Worm (Caenorhabditis elegans) whole organism, late embryonic: ENCODE measurements around the gene rpl-11.2.

Experiments used
- C08G9.2 ChIP-seq: sonication (generic microtip); optimal IDR thresholded peaks from 2 replicates; lab custom pipeline; 2016; ENCODE audit warnings: mild to moderate bottlenecking, missing genetic modification characterization, moderate library complexity, missing compliant biosample characterization
- F13H6.1 ChIP-seq: sonication (generic microtip); optimal IDR thresholded peaks from 2 replicates; lab custom pipeline; 2016; ENCODE audit warnings: missing genetic modification characterization, missing compliant biosample characterization
- K02D7.2 ChIP-seq: sonication (generic microtip); optimal IDR thresholded peaks from 2 replicates; lab custom pipeline; 2017; ENCODE audit warnings: mild to moderate bottlenecking, missing genetic modification characterization, missing compliant biosample characterization
- K09A11.1 ChIP-seq: sonication (generic microtip); optimal IDR thresholded peaks from 2 replicates; lab custom pipeline; 2017; ENCODE audit warnings: antibody characterized with exemption, mild to moderate bottlenecking, missing genetic modification characterization, missing compliant biosample characterization; ENCODE audit not compliant: insufficient read depth
- T23F11.4 ChIP-seq: fragments of 200-800 bp; sonication (Bioruptor generic); optimal IDR thresholded peaks from 2 replicates; lab custom pipeline; 2018; ENCODE audit warnings: mild to moderate bottlenecking, missing genetic modification characterization, missing compliant biosample characterization
- ahr-1 ChIP-seq: sonication (generic microtip); optimal IDR thresholded peaks from 2 replicates; lab custom pipeline; 2016; ENCODE audit warnings: missing genetic modification characterization, missing compliant biosample characterization
- ama-1 ChIP-seq: fragments of 150-350 bp; optimal IDR thresholded peaks from 2 replicates; lab custom pipeline; 2014
- ceh-14 ChIP-seq: sonication (generic microtip); optimal IDR thresholded peaks from 2 replicates; lab custom pipeline; 2016; ENCODE audit warnings: missing genotype, missing genetic modification characterization, missing compliant biosample characterization
- ceh-2 ChIP-seq: sonication (generic microtip); optimal IDR thresholded peaks from 2 replicates; lab custom pipeline; 2016; ENCODE audit warnings: missing genotype, missing genetic modification characterization, missing compliant biosample characterization
- ceh-22 ChIP-seq: sonication (generic microtip); optimal IDR thresholded peaks from 2 replicates; lab custom pipeline; 2017; ENCODE audit warnings: missing biosample characterization, missing genetic modification characterization
- ceh-24 ChIP-seq: sonication (generic microtip); optimal IDR thresholded peaks from 2 replicates; lab custom pipeline; 2016; ENCODE audit warnings: mild to moderate bottlenecking, missing genetic modification characterization, missing compliant biosample characterization
- ceh-30 ChIP-seq: fragments of 150-350 bp; optimal IDR thresholded peaks from 2 replicates; lab custom pipeline; 2014; ENCODE audit warnings: missing biosample characterization, missing genetic modification characterization
- ceh-31 ChIP-seq: sonication (generic microtip); optimal IDR thresholded peaks from 2 replicates; lab custom pipeline; 2016; ENCODE audit warnings: missing genetic modification characterization, missing compliant biosample characterization
- ceh-45 ChIP-seq: fragments of 200-800 bp; sonication (Bioruptor generic); IDR thresholded peaks from 2 replicates; pipeline ENCODE4 v1.3.6; 2022; ENCODE audit warnings: missing genetic modification reagents, missing genetic modification characterization, missing compliant biosample characterization
- ceh-48 ChIP-seq: sonication (generic microtip); optimal IDR thresholded peaks from 2 replicates; lab custom pipeline; 2016; ENCODE audit warnings: missing genetic modification characterization, inconsistent platforms, missing compliant biosample characterization
- ceh-6 ChIP-seq: fragments of 200-800 bp; sonication (Bioruptor generic); optimal IDR thresholded peaks from 2 replicates; lab custom pipeline; 2018; ENCODE audit warnings: mild to moderate bottlenecking, missing genetic modification characterization, missing compliant biosample characterization
- che-1 ChIP-seq: sonication (generic microtip); optimal IDR thresholded peaks from 2 replicates; lab custom pipeline; 2016; ENCODE audit warnings: mild to moderate bottlenecking, missing genetic modification characterization, missing compliant biosample characterization
- elt-2 ChIP-seq: sonication (generic microtip); optimal IDR thresholded peaks from 2 replicates; lab custom pipeline; 2016; ENCODE audit warnings: missing genetic modification reagents, missing genetic modification characterization, missing compliant biosample characterization
- elt-4 ChIP-seq: sonication (generic microtip); optimal IDR thresholded peaks from 2 replicates; lab custom pipeline; 2016; ENCODE audit warnings: missing genetic modification characterization, missing compliant biosample characterization
- ets-4 ChIP-seq: sonication (generic microtip); optimal IDR thresholded peaks from 2 replicates; lab custom pipeline; 2016; ENCODE audit warnings: missing genetic modification characterization, missing compliant biosample characterization
- eyg-1 ChIP-seq: sonication (generic microtip); optimal IDR thresholded peaks from 2 replicates; lab custom pipeline; 2016; ENCODE audit warnings: missing genotype, missing genetic modification characterization, missing compliant biosample characterization
- fax-1 ChIP-seq: sonication (generic microtip); optimal IDR thresholded peaks from 2 replicates; lab custom pipeline; 2016; ENCODE audit warnings: missing genotype, missing genetic modification characterization, missing compliant biosample characterization
- fkh-10 ChIP-seq: fragments of 150-350 bp; optimal IDR thresholded peaks from 2 replicates; lab custom pipeline; 2014; ENCODE audit warnings: missing biosample characterization, missing genetic modification reagents, missing genetic modification characterization
- fkh-6 ChIP-seq: sonication (generic microtip); optimal IDR thresholded peaks from 2 replicates; lab custom pipeline; 2016; ENCODE audit warnings: missing genetic modification characterization, missing compliant biosample characterization
- hlh-15 ChIP-seq: sonication (generic microtip); optimal IDR thresholded peaks from 2 replicates; lab custom pipeline; 2016; ENCODE audit warnings: missing genetic modification characterization, missing compliant biosample characterization
- hlh-30 ChIP-seq: sonication (generic microtip); optimal IDR thresholded peaks from 2 replicates; lab custom pipeline; 2017; ENCODE audit warnings: antibody characterized with exemption, missing genetic modification characterization, missing compliant biosample characterization; ENCODE audit not compliant: insufficient read depth
- hlh-6 ChIP-seq: sonication (generic microtip); optimal IDR thresholded peaks from 2 replicates; lab custom pipeline; 2016; ENCODE audit warnings: missing genotype, missing genetic modification characterization, missing compliant biosample characterization
- hlh-8 ChIP-seq: sonication (generic microtip); optimal IDR thresholded peaks from 2 replicates; lab custom pipeline; 2016; ENCODE audit warnings: missing genotype, missing genetic modification characterization, missing compliant biosample characterization
- lin-11 ChIP-seq: fragments of 200-800 bp; sonication (Bioruptor generic); optimal IDR thresholded peaks from 2 replicates; lab custom pipeline; 2018; ENCODE audit warnings: mild to moderate bottlenecking, missing genetic modification characterization, missing compliant biosample characterization
- madf-2 ChIP-seq: sonication (generic microtip); optimal IDR thresholded peaks from 2 replicates; lab custom pipeline; 2017; ENCODE audit warnings: missing genetic modification characterization, missing compliant biosample characterization
- mec-3 ChIP-seq: sonication (generic microtip); optimal IDR thresholded peaks from 2 replicates; lab custom pipeline; 2016; ENCODE audit warnings: borderline replicate concordance, missing genetic modification characterization, missing compliant biosample characterization
- nhr-11 ChIP-seq: fragments of 150-350 bp; optimal IDR thresholded peaks from 2 replicates; lab custom pipeline; 2014; ENCODE audit warnings: missing biosample characterization, missing genetic modification characterization
- npax-4 ChIP-seq: sonication (generic microtip); optimal IDR thresholded peaks from 2 replicates; lab custom pipeline; 2016; ENCODE audit warnings: missing genetic modification characterization, missing compliant biosample characterization
- odd-2 ChIP-seq: sonication (generic microtip); optimal IDR thresholded peaks from 2 replicates; lab custom pipeline; 2017; ENCODE audit warnings: antibody characterized with exemption, mild to moderate bottlenecking, missing genetic modification characterization, missing compliant biosample characterization
- pag-3 ChIP-seq: sonication (generic microtip); optimal IDR thresholded peaks from 2 replicates; lab custom pipeline; 2016; ENCODE audit warnings: missing compliant biosample characterization, missing genetic modification characterization, borderline replicate concordance
- pat-9 ChIP-seq: fragments of 200-800 bp; sonication (Bioruptor generic); optimal IDR thresholded peaks from 2 replicates; lab custom pipeline; 2018; ENCODE audit warnings: mild to moderate bottlenecking, missing genetic modification characterization, moderate library complexity, missing compliant biosample characterization
- pha-2 ChIP-seq: sonication (generic microtip); optimal IDR thresholded peaks from 2 replicates; lab custom pipeline; 2017; ENCODE audit warnings: mild to moderate bottlenecking, missing genetic modification characterization, missing compliant biosample characterization
- pha-4 ChIP-seq: fragments of 150-350 bp; optimal IDR thresholded peaks from 2 replicates; lab custom pipeline; 2018; ENCODE audit warnings: missing biosample characterization, missing genetic modification reagents, missing genetic modification characterization
- pqm-1 ChIP-seq: sonication (generic microtip); optimal IDR thresholded peaks from 2 replicates; lab custom pipeline; 2016; ENCODE audit warnings: missing genetic modification characterization, missing compliant biosample characterization
- pros-1 ChIP-seq: fragments of 150-350 bp; optimal IDR thresholded peaks from 2 replicates; lab custom pipeline; 2014; ENCODE audit warnings: missing biosample characterization, missing genetic modification reagents, missing genetic modification characterization
- ref-2 ChIP-seq: sonication (generic microtip); optimal IDR thresholded peaks from 2 replicates; lab custom pipeline; 2016; ENCODE audit warnings: missing genetic modification characterization, missing compliant biosample characterization
- rnt-1 ChIP-seq: sonication (generic microtip); optimal IDR thresholded peaks from 2 replicates; lab custom pipeline; 2016; ENCODE audit warnings: missing genetic modification characterization, missing compliant biosample characterization
- sdc-2 ChIP-seq: sonication (generic microtip); optimal IDR thresholded peaks from 2 replicates; lab custom pipeline; 2016; ENCODE audit warnings: missing genotype, missing genetic modification characterization, missing compliant biosample characterization
- sox-2 ChIP-seq: fragments of 200-800 bp; sonication (Bioruptor generic); IDR thresholded peaks from 2 replicates; pipeline ENCODE4 v1.3.6; 2022; ENCODE audit warnings: missing genetic modification reagents, missing genetic modification characterization, missing compliant biosample characterization
- sox-4 ChIP-seq: sonication (generic microtip); optimal IDR thresholded peaks from 2 replicates; lab custom pipeline; 2017; ENCODE audit warnings: mild to moderate bottlenecking, missing genetic modification characterization, inconsistent platforms, missing compliant biosample characterization
- syd-9 ChIP-seq: sonication (generic microtip); optimal IDR thresholded peaks from 2 replicates; lab custom pipeline; 2016; ENCODE audit warnings: mild to moderate bottlenecking, missing genetic modification characterization, moderate library complexity, missing compliant biosample characterization
- tbx-2 ChIP-seq: sonication (generic microtip); optimal IDR thresholded peaks from 2 replicates; lab custom pipeline; 2016; ENCODE audit warnings: missing genetic modification characterization, missing compliant biosample characterization
- tbx-7 ChIP-seq: sonication (generic microtip); optimal IDR thresholded peaks from 2 replicates; lab custom pipeline; 2016; ENCODE audit warnings: missing genotype, missing genetic modification characterization, missing compliant biosample characterization
- ttx-3 ChIP-seq: sonication (generic microtip); optimal IDR thresholded peaks from 2 replicates; lab custom pipeline; 2016; ENCODE audit warnings: missing genetic modification reagents, missing genetic modification characterization, missing compliant biosample characterization
- unc-42 ChIP-seq: sonication (generic microtip); optimal IDR thresholded peaks from 2 replicates; lab custom pipeline; 2016; ENCODE audit warnings: missing genotype, missing genetic modification characterization, missing compliant biosample characterization
- unc-86 ChIP-seq: sonication (generic microtip); optimal IDR thresholded peaks from 2 replicates; lab custom pipeline; 2016; ENCODE audit warnings: missing genetic modification characterization, missing compliant biosample characterization
- zip-5 ChIP-seq: sonication (generic microtip); optimal IDR thresholded peaks from 2 replicates; lab custom pipeline; 2016; ENCODE audit warnings: missing genetic modification characterization, missing compliant biosample characterization
- ztf-16 ChIP-seq: sonication (generic microtip); optimal IDR thresholded peaks from 2 replicates; lab custom pipeline; 2017; ENCODE audit warnings: missing genetic modification characterization, missing compliant biosample characterization

Gene rpl-11.2

DNA sequence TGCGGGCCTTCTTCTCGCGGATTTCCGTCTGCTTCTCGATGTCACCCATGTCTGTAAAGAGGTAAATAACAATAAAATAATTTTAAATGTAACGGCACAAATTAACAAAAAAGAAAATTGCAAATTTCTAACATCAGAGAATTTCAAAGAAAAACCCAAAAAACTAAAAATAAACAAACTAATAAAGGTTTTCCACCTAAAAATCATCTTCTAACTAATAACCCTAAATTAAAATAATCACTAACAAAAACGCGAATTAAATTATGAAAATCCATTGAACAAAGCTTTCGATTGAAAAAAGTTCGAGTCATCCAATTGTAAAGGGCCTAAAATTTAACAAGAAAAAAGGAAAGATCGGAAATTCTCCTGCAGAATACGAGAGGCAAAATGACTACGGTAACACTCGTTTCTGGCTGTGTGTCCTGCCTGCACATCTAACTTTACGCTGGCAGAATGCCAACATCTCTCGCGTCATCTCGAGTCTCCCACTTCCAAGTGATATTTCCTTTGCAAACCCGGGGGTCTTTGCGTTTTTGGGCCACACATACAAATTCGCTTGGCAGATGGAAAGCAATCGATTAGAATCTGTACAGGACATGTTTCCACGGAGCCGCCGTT, at the start of gene rpl-11.2:
rpl-11.2 (minus strand) TSS at position 51 of the 618 bp plus-strand sequence.
- peak; percentile 84 for TF ChIP-seq unc-42 (tag; lab: Kevin White, UChicago)
- TF ChIP-seq hlh-30 (tag; lab: Kevin White, UChicago) = peak; percentile 57
- TF ChIP-seq ahr-1 (tag; lab: Kevin White, UChicago) = no peak
- TF ChIP-seq ceh-6 (GFP tag; lab: Kevin White, UChicago) = no peak
- TF ChIP-seq hlh-15 (tag; lab: Kevin White, UChicago) = no peak
- no peak for TF ChIP-seq lin-11 (tag; lab: Kevin White, UChicago)
- TF ChIP-seq sox-4 = peak; percentile 21
- peak; percentile 28 for TF ChIP-seq F13H6.1 (tag; lab: Kevin White, UChicago)
- TF ChIP-seq pha-2 (tag; lab: Kevin White, UChicago) = no peak
- no peak for TF ChIP-seq pqm-1 (tag; lab: Kevin White, UChicago)
- TF ChIP-seq npax-4 = no peak
- peak; percentile 58 for TF ChIP-seq ets-4 (tag; lab: Kevin White, UChicago)
- TF ChIP-seq pat-9 (tag; lab: Kevin White, UChicago) = no peak
- TF ChIP-seq tbx-7 = no peak
- TF ChIP-seq fkh-6 (tag; lab: Kevin White, UChicago) = peak; percentile 34
- TF ChIP-seq rnt-1 (tag; lab: Kevin White, UChicago) = peak; percentile 63
- TF ChIP-seq ceh-24 (tag; lab: Kevin White, UChicago) = no peak
- TF ChIP-seq ztf-16 = peak; percentile 37
- TF ChIP-seq fax-1 (tag; lab: Kevin White, UChicago) = no peak
- no peak for TF ChIP-seq elt-4 (tag; lab: Kevin White, UChicago)
- peak; percentile 24 for TF ChIP-seq K09A11.1
- peak; percentile 85 for TF ChIP-seq tbx-2 (tag; lab: Kevin White, UChicago)
- no peak for TF ChIP-seq fkh-10 (GFP tag; lab: Kevin White, UChicago)
- TF ChIP-seq pros-1 (tag; lab: Kevin White, UChicago) = peak; percentile 5
- peak; percentile 78 for TF ChIP-seq ceh-31 (tag; lab: Kevin White, UChicago)
- no peak for TF ChIP-seq ama-1
- TF ChIP-seq pha-4 (tag; lab: Kevin White, UChicago) = no peak
- peak; percentile 24 for TF ChIP-seq K02D7.2 (tag; lab: Kevin White, UChicago)
- no peak for TF ChIP-seq mec-3 (tag; lab: Kevin White, UChicago)
- TF ChIP-seq eyg-1 (tag; lab: Kevin White, UChicago) = no peak
- TF ChIP-seq hlh-8 = no peak
- peak; percentile 66 for TF ChIP-seq elt-2 (tag; lab: Kevin White, UChicago)
- TF ChIP-seq che-1 (tag; lab: Kevin White, UChicago) = no peak
- TF ChIP-seq hlh-6 (tag; lab: Kevin White, UChicago) = no peak
- TF ChIP-seq T23F11.4 = no peak
- no peak for TF ChIP-seq zip-5 (tag; lab: Kevin White, UChicago)
- no peak for TF ChIP-seq pag-3 (tag; lab: Kevin White, UChicago)
- peak; percentile 12 for TF ChIP-seq ttx-3 (tag; lab: Kevin White, UChicago)
- TF ChIP-seq ceh-30 (tag; lab: Kevin White, UChicago) = peak; percentile 84
- TF ChIP-seq ceh-14 = no peak
- TF ChIP-seq nhr-11 (tag; lab: Kevin White, UChicago) = no peak
- TF ChIP-seq ceh-22 (tag; lab: Kevin White, UChicago) = peak; percentile 23
- peak; percentile 60 for TF ChIP-seq madf-2 (tag; lab: Kevin White, UChicago)
- TF ChIP-seq unc-86 = no peak
- peak; percentile 71 for TF ChIP-seq sdc-2 (tag; lab: Kevin White, UChicago)
- TF ChIP-seq ceh-45 (GFP tag; lab: Robert Waterston, UW) = no peak; the same call in 1 of the 2 replicates
- no peak for TF ChIP-seq sox-2
- peak; percentile 47 for TF ChIP-seq ceh-48 (tag; lab: Kevin White, UChicago)
- TF ChIP-seq ref-2 (tag; lab: Kevin White, UChicago) = peak; percentile 79
- no peak for TF ChIP-seq C08G9.2 (tag; lab: Kevin White, UChicago)
- no peak for TF ChIP-seq odd-2
- TF ChIP-seq syd-9 (tag; lab: Kevin White, UChicago) = peak; percentile 44
- TF ChIP-seq ceh-2 (tag; lab: Kevin White, UChicago) = peak; percentile 57
